Fruit fly (Drosophila melanogaster) whole organism, embryonic: ENCODE measurements around the gene CG32320.

Experiments used
- Aef1 ChIP-seq: fragments of 200-800 bp; sonication (Bioruptor generic); IDR thresholded peaks from 3 replicates; pipeline ENCODE4 v1.3.6; 2022; ENCODE audit warnings: missing biosample characterization, missing genetic modification characterization
- Bgb ChIP-seq: fragments of 200-800 bp; sonication (Bioruptor generic); IDR thresholded peaks from 2 replicates; pipeline ENCODE4 v1.3.6; 2022; ENCODE audit warnings: missing biosample characterization, missing genetic modification characterization; ENCODE audit not compliant: partially characterized antibody
- CG10267 ChIP-seq: fragments of 200-800 bp; sonication (Bioruptor generic); optimal IDR thresholded peaks from 2 replicates; lab custom pipeline; 2018; ENCODE audit warnings: missing biosample characterization, mild to moderate bottlenecking, missing genetic modification characterization, moderate library complexity
- CG10462 ChIP-seq: fragments of 200-800 bp; sonication (Bioruptor generic); optimal IDR thresholded peaks from 2 replicates; lab custom pipeline; 2016; ENCODE audit warnings: missing biosample characterization, missing genetic modification characterization
- CG10979 ChIP-seq: fragments of 200-800 bp; sonication (Bioruptor generic); optimal IDR thresholded peaks from 2 replicates; lab custom pipeline; 2018; ENCODE audit warnings: missing biosample characterization, mild to moderate bottlenecking, missing genetic modification characterization, moderate library complexity
- CG11247 ChIP-seq: fragments of 200-800 bp; sonication (Bioruptor generic); IDR thresholded peaks from 2 replicates; pipeline ENCODE4 v1.3.6; 2022; ENCODE audit warnings: missing biosample characterization, missing genetic modification characterization
- CG11560 ChIP-seq: fragments of 200-800 bp; sonication (Bioruptor generic); IDR thresholded peaks from 3 replicates; pipeline ENCODE4 v1.3.6; 2022; ENCODE audit warnings: missing biosample characterization, missing genetic modification characterization
- CG11696 ChIP-seq: fragments of 200-800 bp; sonication (Bioruptor generic); IDR thresholded peaks from 2 replicates; pipeline ENCODE4 v1.3.6; 2022; ENCODE audit warnings: missing biosample characterization, missing genetic modification characterization
- CG12769 ChIP-seq: fragments of 200-800 bp; sonication (Bioruptor generic); optimal IDR thresholded peaks from 2 replicates; lab custom pipeline; 2019; ENCODE audit warnings: missing biosample characterization, mild to moderate bottlenecking, missing genetic modification characterization, moderate library complexity
- CG12942 ChIP-seq: fragments of 200-800 bp; sonication (Bioruptor generic); optimal IDR thresholded peaks from 3 replicates; lab custom pipeline; 2016; ENCODE audit warnings: missing biosample characterization, missing genetic modification characterization
- CG13287 ChIP-seq: fragments of 200-800 bp; sonication (Bioruptor generic); IDR thresholded peaks from 2 replicates; pipeline ENCODE4 v1.3.6; 2022; ENCODE audit warnings: missing biosample characterization, missing genetic modification characterization; ENCODE audit not compliant: partially characterized antibody
- CG13775 ChIP-seq: fragments of 200-800 bp; sonication (Bioruptor generic); optimal IDR thresholded peaks from 3 replicates; lab custom pipeline; 2017; ENCODE audit warnings: missing biosample characterization, mild to moderate bottlenecking, missing genetic modification characterization
- CG13894 ChIP-seq: fragments of 200-800 bp; sonication (Bioruptor generic); optimal IDR thresholded peaks from 3 replicates; lab custom pipeline; 2018; ENCODE audit warnings: missing biosample characterization, mild to moderate bottlenecking, missing genetic modification characterization, moderate library complexity
- CG14710 ChIP-seq: fragments of 200-800 bp; sonication (Bioruptor generic); optimal IDR thresholded peaks from 3 replicates; lab custom pipeline; 2019; ENCODE audit warnings: missing biosample characterization, mild to moderate bottlenecking, missing genetic modification characterization, moderate library complexity
- CG14860 ChIP-seq: fragments of 200-800 bp; sonication (Bioruptor generic); IDR thresholded peaks from 3 replicates; pipeline ENCODE4 v1.3.6; 2022; ENCODE audit warnings: missing biosample characterization, missing genetic modification characterization; ENCODE audit not compliant: partially characterized antibody
- CG15073 ChIP-seq: fragments of 200-800 bp; sonication (Bioruptor generic); optimal IDR thresholded peaks from 2 replicates; lab custom pipeline; 2016; ENCODE audit warnings: missing biosample characterization, missing genetic modification characterization
- CG2889 ChIP-seq: fragments of 200-800 bp; sonication (Bioruptor generic); IDR thresholded peaks from 3 replicates; pipeline ENCODE4 v1.3.6; 2022; ENCODE audit warnings: missing biosample characterization, missing genetic modification characterization
- CG31224 ChIP-seq: fragments of 200-800 bp; sonication (Bioruptor generic); IDR thresholded peaks from 2 replicates; pipeline ENCODE4 v1.3.6; 2022; ENCODE audit warnings: missing biosample characterization, missing genetic modification characterization
- CG4424 ChIP-seq: fragments of 200-800 bp; sonication (Bioruptor generic); optimal IDR thresholded peaks from 3 replicates; lab custom pipeline; 2016; ENCODE audit warnings: missing biosample characterization, missing genetic modification characterization
- CG6254 ChIP-seq: fragments of 200-800 bp; sonication (Bioruptor generic); optimal IDR thresholded peaks from 3 replicates; lab custom pipeline; 2017; ENCODE audit warnings: mild to moderate bottlenecking, missing biosample characterization, missing genetic modification reagents, missing genetic modification characterization
- CG7556 ChIP-seq: fragments of 200-800 bp; sonication (Bioruptor generic); optimal IDR thresholded peaks from 2 replicates; lab custom pipeline; 2017; ENCODE audit warnings: missing biosample characterization, mild to moderate bottlenecking, missing genetic modification characterization
- CG8478 ChIP-seq: fragments of >200 bp; optimal IDR thresholded peaks from 2 replicates; lab custom pipeline; 2018
- Meics ChIP-seq: fragments of 200-800 bp; sonication (Bioruptor generic); optimal IDR thresholded peaks from 2 replicates; lab custom pipeline; 2017; ENCODE audit warnings: missing biosample characterization, mild to moderate bottlenecking, missing genetic modification characterization
- Mrtf ChIP-seq: fragments of 200-800 bp; sonication (Bioruptor generic); IDR thresholded peaks from 3 replicates; pipeline ENCODE4 v1.3.6; 2022; ENCODE audit warnings: missing biosample characterization, missing genetic modification characterization
- Myb ChIP-seq: fragments of 200-800 bp; sonication (Bioruptor generic); optimal IDR thresholded peaks from 2 replicates; lab custom pipeline; 2016; ENCODE audit warnings: missing biosample characterization, missing genetic modification characterization
- NK7.1 ChIP-seq: fragments of 200-800 bp; sonication (Bioruptor generic); optimal IDR thresholded peaks from 3 replicates; lab custom pipeline; 2016; ENCODE audit warnings: missing biosample characterization, missing genetic modification characterization
- NfI ChIP-seq: fragments of 200-800 bp; sonication (Bioruptor generic); optimal IDR thresholded peaks from 3 replicates; lab custom pipeline; 2018; ENCODE audit warnings: missing biosample characterization, mild to moderate bottlenecking, missing genetic modification characterization, moderate library complexity
- Sry-δ ChIP-seq: fragments of 200-800 bp; sonication (Bioruptor generic); optimal IDR thresholded peaks from 2 replicates; lab custom pipeline; 2016; ENCODE audit warnings: missing biosample characterization, missing genetic modification characterization
- Trl ChIP-seq, 3 experiments: fragments of >200 bp in 2 of 3; fragments of 200-800 bp in 1 of 3; sonication (Bioruptor generic) in 1 of 3; optimal IDR thresholded peaks; 2 replicates in 1 of 3; 3 replicates in 2 of 3; lab custom pipeline; 2016 to 2017; ENCODE audit warnings: missing biosample characterization in 1 of 3, missing genetic modification characterization in 1 of 3
- Xbp1 ChIP-seq: fragments of 200-800 bp; sonication (Bioruptor generic); optimal IDR thresholded peaks from 3 replicates; lab custom pipeline; 2016; ENCODE audit warnings: missing biosample characterization, mild to moderate bottlenecking, missing genetic modification characterization
- abd-A ChIP-seq: fragments of 200-800 bp; sonication (Bioruptor generic); optimal IDR thresholded peaks from 3 replicates; lab custom pipeline; 2019; ENCODE audit warnings: missing biosample characterization, mild to moderate bottlenecking, missing genetic modification characterization, moderate library complexity
- amos ChIP-seq: fragments of 200-800 bp; sonication (Bioruptor generic); IDR thresholded peaks from 2 replicates; pipeline ENCODE4 v1.3.6; 2022; ENCODE audit warnings: missing biosample characterization, missing genetic modification characterization; ENCODE audit not compliant: partially characterized antibody
- az2 ChIP-seq: fragments of 200-800 bp; sonication (Bioruptor generic); optimal IDR thresholded peaks from 3 replicates; lab custom pipeline; 2016; ENCODE audit warnings: missing biosample characterization, missing genetic modification characterization
- bcd ChIP-seq: fragments of 200-800 bp; sonication (Bioruptor generic); optimal IDR thresholded peaks from 2 replicates; lab custom pipeline; 2017; ENCODE audit warnings: missing biosample characterization, mild to moderate bottlenecking, missing genetic modification characterization
- bowl ChIP-seq: fragments of 200-800 bp; sonication (Bioruptor generic); IDR thresholded peaks from 2 replicates; pipeline ENCODE4 v1.3.6; 2022; ENCODE audit warnings: missing biosample characterization, missing genetic modification characterization
- chinmo ChIP-seq: fragments of 200-800 bp; sonication (Bioruptor generic); IDR thresholded peaks from 4 replicates; pipeline ENCODE4 v1.3.6; 2022; ENCODE audit warnings: missing biosample characterization, missing genetic modification characterization; ENCODE audit not compliant: partially characterized antibody
- emc ChIP-seq: fragments of 200-800 bp; sonication (Bioruptor generic); optimal IDR thresholded peaks from 2 replicates; lab custom pipeline; 2016; ENCODE audit warnings: missing biosample characterization, missing genetic modification characterization
- fd64A ChIP-seq: fragments of 200-800 bp; sonication (Bioruptor generic); optimal IDR thresholded peaks from 3 replicates; lab custom pipeline; 2018; ENCODE audit warnings: missing biosample characterization, mild to moderate bottlenecking, missing genetic modification characterization
- hth ChIP-seq: fragments of >200 bp; optimal IDR thresholded peaks from 2 replicates; lab custom pipeline; 2017; ENCODE audit warnings: inconsistent platforms
- kni ChIP-seq: fragments of 200-800 bp; sonication (Bioruptor generic); optimal IDR thresholded peaks from 3 replicates; lab custom pipeline; 2017; ENCODE audit warnings: mild to moderate bottlenecking, missing biosample characterization, missing genetic modification reagents, missing genetic modification characterization
- pan ChIP-seq, 4 experiments: fragments of >200 bp in 3 of 4; fragments of 200-800 bp in 1 of 4; sonication (Bioruptor generic) in 1 of 4; optimal IDR thresholded peaks in 3 of 4; IDR thresholded peaks in 1 of 4; 2 replicates each; pipeline versions ENCODE4 v1.3.6 to Lab custom; 2017 to 2022; ENCODE audit warnings: missing biosample characterization in 2 of 4, missing genetic modification characterization in 2 of 4, mixed read lengths in 1 of 4
- phol ChIP-seq: fragments of 200-800 bp; sonication (Bioruptor generic); optimal IDR thresholded peaks from 3 replicates; lab custom pipeline; 2018; ENCODE audit warnings: missing biosample characterization, mild to moderate bottlenecking, missing genetic modification characterization, moderate library complexity
- pum ChIP-seq: fragments of 200-800 bp; sonication (Bioruptor generic); optimal IDR thresholded peaks from 2 replicates; lab custom pipeline; 2016; ENCODE audit warnings: missing biosample characterization, missing genetic modification characterization
- sd ChIP-seq: fragments of 200-800 bp; sonication (Bioruptor generic); optimal IDR thresholded peaks from 3 replicates; lab custom pipeline; 2018; ENCODE audit warnings: missing biosample characterization, mild to moderate bottlenecking, missing genetic modification characterization, moderate library complexity
- shn ChIP-seq: fragments of 200-800 bp; sonication (Bioruptor generic); optimal IDR thresholded peaks from 3 replicates; lab custom pipeline; 2016; ENCODE audit warnings: missing biosample characterization, missing genetic modification characterization
- sr ChIP-seq: fragments of 200-800 bp; sonication (Bioruptor generic); IDR thresholded peaks from 3 replicates; pipeline ENCODE4 v1.3.6; 2022; ENCODE audit warnings: missing biosample characterization, missing genetic modification characterization
- ssp ChIP-seq: fragments of 200-800 bp; sonication (Bioruptor generic); IDR thresholded peaks from 2 replicates; pipeline ENCODE4 v1.3.6; 2022; ENCODE audit warnings: missing biosample characterization, missing genetic modification characterization
- trem ChIP-seq: fragments of 200-800 bp; optimal IDR thresholded peaks from 3 replicates; lab custom pipeline; 2019; ENCODE audit warnings: missing biosample characterization, mild to moderate bottlenecking, missing genetic modification characterization, moderate library complexity
- wek ChIP-seq: fragments of 200-800 bp; sonication (Bioruptor generic); optimal IDR thresholded peaks from 3 replicates; lab custom pipeline; 2018; ENCODE audit warnings: missing biosample characterization, mild to moderate bottlenecking, missing genetic modification characterization, moderate library complexity
- z ChIP-seq: fragments of 200-800 bp; sonication (Bioruptor generic); IDR thresholded peaks from 3 replicates; pipeline ENCODE4 v1.3.6; 2022; ENCODE audit warnings: missing biosample characterization, missing genetic modification characterization

CG32320 gene

DNA sequence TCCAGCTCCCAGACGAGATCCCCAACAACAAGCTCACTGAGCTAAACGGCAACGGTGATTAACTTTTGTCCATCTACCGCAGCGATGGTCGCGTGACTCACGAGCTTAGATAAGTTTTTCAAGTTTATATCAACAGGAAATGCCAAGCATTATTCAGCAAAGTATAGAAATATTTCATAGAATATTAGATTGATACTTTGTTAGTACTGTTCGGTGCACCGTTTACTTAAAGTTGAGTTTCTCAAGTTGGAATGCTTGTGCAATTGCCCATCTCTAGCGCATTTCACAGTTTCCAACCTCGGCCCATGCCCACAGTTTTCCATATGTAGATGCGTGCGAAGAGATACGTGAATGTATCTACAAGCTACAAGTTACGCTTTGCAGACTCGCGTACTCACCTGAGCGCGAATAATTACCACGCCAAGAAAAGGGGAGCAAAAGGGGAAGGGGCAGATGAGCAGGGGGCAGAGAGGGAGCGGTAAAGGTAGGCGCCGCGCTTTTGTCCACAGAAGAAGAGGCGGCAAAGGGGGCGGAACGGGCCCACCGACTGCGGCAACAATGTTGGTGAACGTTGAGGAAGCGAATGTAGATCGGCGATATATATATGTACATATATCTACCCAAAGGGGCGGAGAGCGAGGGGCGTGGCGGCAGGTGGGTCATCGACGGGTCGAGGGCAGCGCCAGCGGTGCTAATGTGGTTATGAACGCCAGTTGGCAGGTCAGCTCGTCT is 22.2 kb upstream of the CG32320 start (continued):
- TF ChIP-seq amos: no peak
- no peak for TF ChIP-seq CG31224
- TF ChIP-seq CG10462 (GFP tag; lab: Kevin White, UChicago): peak; percentile 23
- TF ChIP-seq bcd (GFP tag; lab: Kevin White, UChicago): peak; percentile 30
- no peak for TF ChIP-seq CG15073
- no peak for TF ChIP-seq Meics (GFP tag; lab: Kevin White, UChicago)
- TF ChIP-seq CG6254: peak; percentile 22
- TF ChIP-seq Bgb (GFP tag; lab: Robert Waterston, UW): 0 out of 2 replicates have a peak, but pooled peaks have one; percentile 27
- peak; percentile 59; the same call in 2 of the 3 replicates for TF ChIP-seq CG14860 (GFP tag; lab: Robert Waterston, UW)
- no peak for TF ChIP-seq kni (GFP tag; lab: Kevin White, UChicago)
- TF ChIP-seq CG11696: no peak
- no peak for TF ChIP-seq fd64A (GFP tag; lab: Kevin White, UChicago)
- no peak for TF ChIP-seq CG2889 (GFP tag; lab: Robert Waterston, UW)
- TF ChIP-seq az2 (GFP tag; lab: Kevin White, UChicago): peak; percentile 33
- TF ChIP-seq pum (GFP tag; lab: Kevin White, UChicago): peak; percentile 17
- TF ChIP-seq CG14710 (tag; lab: Kevin White, UChicago): peak; percentile 2
- TF ChIP-seq shn (GFP tag; lab: Kevin White, UChicago): no peak
- TF ChIP-seq trem (tag; lab: Kevin White, UChicago): no peak
- peak; percentile 28 for TF ChIP-seq CG7556 (GFP tag; lab: Kevin White, UChicago)
- TF ChIP-seq CG4424 (GFP tag; lab: Kevin White, UChicago): peak; percentile 31
- peak; percentile 51 for TF ChIP-seq phol
- TF ChIP-seq CG11560 (tag; lab: Robert Waterston, UW): 0 out of 3 replicates have a peak, but pooled peaks have one; percentile 13
- TF ChIP-seq Sry-δ: peak; percentile 54
- TF ChIP-seq Trl (optimal IDR thresholded peaks at IDR 0.05; lab: Kevin White, UChicago): no peak
- peak; percentile 30 for TF ChIP-seq Trl (GFP tag; optimal IDR thresholded peaks at IDR 0.05; lab: Kevin White, UChicago)
- no peak for TF ChIP-seq hth
- no peak for TF ChIP-seq NfI (GFP tag; lab: Kevin White, UChicago)
- peak; percentile 57 for TF ChIP-seq Xbp1 (GFP tag; lab: Kevin White, UChicago)
- TF ChIP-seq CG10979: peak; percentile 29
- TF ChIP-seq Mrtf (GFP tag; lab: Robert Waterston, UW): peak; percentile 64; the same call in 1 of the 3 replicates
- peak; percentile 68 for TF ChIP-seq CG13287 (GFP tag; lab: Robert Waterston, UW)
- TF ChIP-seq pan (optimal IDR thresholded peaks at IDR 0.05; lab: Kevin White, UChicago): no peak
- peak in 1 of 2 experiments; percentile 66 for TF ChIP-seq pan (GFP tag; optimal IDR thresholded peaks at IDR 0.05 in 1 of 2, IDR thresholded peaks at IDR 0.05 in 1 of 2)
- TF ChIP-seq Aef1 (GFP tag; lab: Robert Waterston, UW): peak; percentile 23; the same call in 1 of the 3 replicates
- TF ChIP-seq z: 0 out of 3 replicates have a peak, but pooled peaks have one; percentile 21
- TF ChIP-seq CG12942: no peak
- TF ChIP-seq CG8478: no peak
- peak; percentile 43; the same call in 1 of the 2 replicates for TF ChIP-seq ssp (GFP tag; lab: Robert Waterston, UW)
- no peak for TF ChIP-seq Myb (GFP tag; lab: Kevin White, UChicago)
- peak; percentile 62 for TF ChIP-seq CG10267 (tag; lab: Kevin White, UChicago)

- TF ChIP-seq sr (GFP tag; lab: Robert Waterston, UW): peak; percentile 62; the same call in 1 of the 3 replicates
- no peak for TF ChIP-seq emc (GFP tag; lab: Kevin White, UChicago)
- TF ChIP-seq CG12769: peak; percentile 46
- peak; percentile 98 for TF ChIP-seq sd (tag; lab: Kevin White, UChicago)
- peak; percentile 4 for TF ChIP-seq CG13894 (tag; lab: Kevin White, UChicago)
- TF ChIP-seq chinmo (GFP tag; lab: Robert Waterston, UW): peak; percentile 49; the same call in 1 of the 4 replicates
- no peak for TF ChIP-seq CG11247
- TF ChIP-seq CG13775: no peak
- TF ChIP-seq NK7.1 (GFP tag; lab: Kevin White, UChicago): no peak
- no peak for TF ChIP-seq bowl (GFP tag; lab: Robert Waterston, UW)
- no peak for TF ChIP-seq wek
- peak; percentile 4 for TF ChIP-seq abd-A
Measured at dm6 chr3L:1378098-1378645, 20.2 kb upstream of the CG32320 start.
